Worm (Caenorhabditis elegans) whole organism, L1 larva: ENCODE results near the gene cdc-37.
"Not testable (repeated sequence)": the region's sequence is repeated elsewhere in the genome, so short reads cannot be mapped to it uniquely, and the experiment has no call there.

Source experiments
- aha-1 ChIP-seq: fragments of 150-350 bp; optimal IDR thresholded peaks from 2 replicates; lab custom pipeline; 2014; ENCODE audit warnings: missing biosample characterization, missing genetic modification characterization
- ceh-63 ChIP-seq: fragments of 200-800 bp; sonication (Bioruptor generic); optimal IDR thresholded peaks from 2 replicates; lab custom pipeline; 2018; ENCODE audit warnings: mild to moderate bottlenecking, missing genetic modification characterization, missing compliant biosample characterization
- ceh-8 ChIP-seq: fragments of 200-800 bp; sonication (Bioruptor generic); optimal IDR thresholded peaks from 2 replicates; lab custom pipeline; 2018; ENCODE audit warnings: mild to moderate bottlenecking, missing genetic modification characterization, moderate library complexity, missing compliant biosample characterization
- ceh-82 ChIP-seq, 3 experiments: fragments of 150-350 bp in 1 of 3; sonication (generic microtip) in 2 of 3; optimal IDR thresholded peaks; 2 replicates each; lab custom pipeline; 2014 to 2017; ENCODE audit warnings: missing biosample characterization in 3 of 3, missing genetic modification characterization in 3 of 3
- ceh-90 ChIP-seq: sonication (generic microtip); optimal IDR thresholded peaks from 2 replicates; lab custom pipeline; 2016; ENCODE audit warnings: missing genetic modification characterization, missing compliant biosample characterization
- efl-1 ChIP-seq, 4 experiments: fragments of 150-350 bp; optimal IDR thresholded peaks in 3 of 4; peaks in 1 of 4; 1 replicate in 1 of 4; 2 replicates in 3 of 4; lab custom pipeline; 2014; ENCODE audit warnings: missing biosample characterization in 2 of 4, missing genetic modification characterization in 2 of 4, missing genetic modification reagents in 2 of 4
- efl-3 ChIP-seq: fragments of 200-800 bp; sonication (Bioruptor generic); optimal IDR thresholded peaks from 2 replicates; lab custom pipeline; 2018; ENCODE audit warnings: mild to moderate bottlenecking, missing genetic modification characterization, missing compliant biosample characterization
- egl-27 ChIP-seq, 2 experiments: fragments of 150-350 bp in 1 of 2; sonication (generic microtip); optimal IDR thresholded peaks; 3 replicates each; lab custom pipeline; 2017 to 2018; ENCODE audit warnings: missing biosample characterization in 2 of 2, missing genetic modification characterization in 2 of 2, missing genetic modification reagents in 2 of 2
- elt-2 ChIP-seq: sonication (generic microtip); optimal IDR thresholded peaks from 2 replicates; lab custom pipeline; 2016; ENCODE audit warnings: missing genetic modification characterization, mild to moderate bottlenecking, inconsistent platforms, missing compliant biosample characterization, missing genetic modification reagents
- elt-3 ChIP-seq, 6 experiments: fragments of 150-350 bp in 1 of 6; sonication (generic microtip); optimal IDR thresholded peaks; 2 replicates each; lab custom pipeline; 2017 to 2018; ENCODE audit warnings: missing biosample characterization in 6 of 6, missing genetic modification characterization in 6 of 6, inconsistent platforms in 1 of 6
- fkh-4 ChIP-seq: sonication (generic microtip); optimal IDR thresholded peaks from 2 replicates; lab custom pipeline; 2016; ENCODE audit warnings: missing compliant biosample characterization, missing genetic modification characterization, borderline replicate concordance
- fkh-8 ChIP-seq: sonication (generic microtip); optimal IDR thresholded peaks from 2 replicates; lab custom pipeline; 2016; ENCODE audit warnings: mild to moderate bottlenecking, missing genetic modification characterization, missing compliant biosample characterization
- grh-1 ChIP-seq: fragments of 200-800 bp; sonication (Bioruptor generic); IDR thresholded peaks from 2 replicates; pipeline ENCODE4 v1.3.6; 2022; ENCODE audit warnings: missing genetic modification reagents, missing genetic modification characterization, missing compliant biosample characterization
- irx-1 ChIP-seq: sonication (generic microtip); optimal IDR thresholded peaks from 2 replicates; lab custom pipeline; 2016; ENCODE audit warnings: missing genetic modification characterization, missing compliant biosample characterization
- lin-13 ChIP-seq: fragments of 150-350 bp; optimal IDR thresholded peaks from 2 replicates; lab custom pipeline; 2014; ENCODE audit warnings: missing biosample characterization, missing genetic modification reagents, missing genetic modification characterization
- lin-15B ChIP-seq: fragments of 150-350 bp; sonication (generic microtip); optimal IDR thresholded peaks from 3 replicates; lab custom pipeline; 2014; ENCODE audit warnings: missing biosample characterization, missing genetic modification characterization
- lin-35 ChIP-seq, 2 experiments: fragments of 150-350 bp; optimal IDR thresholded peaks; 2 replicates each; lab custom pipeline; 2014; ENCODE audit warnings: missing biosample characterization in 2 of 2, missing genetic modification characterization in 2 of 2, missing genetic modification reagents in 2 of 2
- lin-39 ChIP-seq: fragments of 150-350 bp; optimal IDR thresholded peaks from 2 replicates; lab custom pipeline; 2014; ENCODE audit warnings: missing biosample characterization, missing genetic modification reagents, missing genetic modification characterization
- lir-3 ChIP-seq: sonication (generic microtip); optimal IDR thresholded peaks from 2 replicates; lab custom pipeline; 2016; ENCODE audit warnings: mild to moderate bottlenecking, missing genetic modification characterization, moderate library complexity, missing compliant biosample characterization; ENCODE audit not compliant: poor library complexity
- nhr-20 ChIP-seq: sonication (generic microtip); optimal IDR thresholded peaks from 2 replicates; lab custom pipeline; 2016; ENCODE audit warnings: mild to moderate bottlenecking, missing genetic modification characterization, missing compliant biosample characterization
- nhr-76 ChIP-seq: sonication (generic microtip); optimal IDR thresholded peaks from 2 replicates; lab custom pipeline; 2017; ENCODE audit warnings: missing biosample characterization, missing genetic modification characterization
- nhr-77 ChIP-seq: fragments of 150-350 bp; optimal IDR thresholded peaks from 2 replicates; lab custom pipeline; 2014; ENCODE audit warnings: missing biosample characterization, missing genetic modification characterization
- nhr-84 ChIP-seq: sonication (generic microtip); optimal IDR thresholded peaks from 2 replicates; lab custom pipeline; 2017; ENCODE audit warnings: missing biosample characterization, missing genetic modification characterization
- nhr-85 ChIP-seq: sonication (generic microtip); peaks from one replicate; lab custom pipeline; 2016; ENCODE audit warnings: missing genetic modification characterization, inconsistent platforms, missing compliant biosample characterization
- pag-3 ChIP-seq: sonication (generic microtip); optimal IDR thresholded peaks from 2 replicates; lab custom pipeline; 2017; ENCODE audit warnings: missing genetic modification characterization, mild to moderate bottlenecking, missing compliant biosample characterization, antibody characterized with exemption, borderline replicate concordance; ENCODE audit not compliant: insufficient read depth
- pqm-1 ChIP-seq: sonication (generic microtip); optimal IDR thresholded peaks from 3 replicates; lab custom pipeline; 2017; ENCODE audit warnings: missing biosample characterization, missing genetic modification characterization
- skn-1 ChIP-seq: fragments of 150-350 bp; optimal IDR thresholded peaks from 2 replicates; lab custom pipeline; 2014; ENCODE audit warnings: missing biosample characterization, missing genetic modification characterization
- snpc-4 ChIP-seq: fragments of 150-350 bp; optimal IDR thresholded peaks from 2 replicates; lab custom pipeline; 2014; ENCODE audit warnings: missing biosample characterization, missing genetic modification characterization
- sup-37 ChIP-seq: fragments of 200-800 bp; sonication (Bioruptor generic); optimal IDR thresholded peaks from 2 replicates; lab custom pipeline; 2018; ENCODE audit warnings: mild to moderate bottlenecking, missing genetic modification characterization, missing compliant biosample characterization
- swsn-7 ChIP-seq: sonication (generic microtip); optimal IDR thresholded peaks from 2 replicates; lab custom pipeline; 2016; ENCODE audit warnings: missing genetic modification characterization, missing compliant biosample characterization
- tbx-2 ChIP-seq: sonication (generic microtip); optimal IDR thresholded peaks from 2 replicates; lab custom pipeline; 2016; ENCODE audit warnings: missing genetic modification characterization, missing compliant biosample characterization
- unc-130 ChIP-seq: fragments of 150-350 bp; optimal IDR thresholded peaks from 2 replicates; lab custom pipeline; 2017; ENCODE audit warnings: missing biosample characterization, missing genetic modification characterization, inconsistent platforms
- unc-30 ChIP-seq: sonication (generic microtip); optimal IDR thresholded peaks from 2 replicates; lab custom pipeline; 2017; ENCODE audit warnings: missing biosample characterization, missing genetic modification characterization
- unc-62 ChIP-seq: fragments of 150-350 bp; optimal IDR thresholded peaks from 2 replicates; lab custom pipeline; 2014; ENCODE audit warnings: missing biosample characterization, missing genetic modification reagents, missing genetic modification characterization
- unc-86 ChIP-seq: sonication (generic microtip); optimal IDR thresholded peaks from 2 replicates; lab custom pipeline; 2016; ENCODE audit warnings: missing genetic modification characterization, missing compliant biosample characterization
- zip-4 ChIP-seq: fragments of 200-800 bp; sonication (Bioruptor generic); optimal IDR thresholded peaks from 2 replicates; lab custom pipeline; 2018; ENCODE audit warnings: mild to moderate bottlenecking, missing genetic modification characterization, moderate library complexity, missing compliant biosample characterization
- ztf-4 ChIP-seq: fragments of 150-350 bp; optimal IDR thresholded peaks from 2 replicates; lab custom pipeline; 2014; ENCODE audit warnings: missing biosample characterization, missing genetic modification characterization

Gene cdc-37

ce11 chrII:621141-621540, 40.7 kb upstream of the cdc-37 start:
- TF ChIP-seq elt-2 (tag; lab: Kevin White, UChicago) (peak; percentile 15), nhr-85 (no peak), lin-35 (GFP tag; optimal IDR thresholded peaks at IDR 0.05; lab: Kevin White, UChicago) (peak in 1 of 2 experiments; percentile 18), fkh-8 (tag; lab: Kevin White, UChicago) (no peak), sup-37 (GFP tag; lab: Kevin White, UChicago) (no peak), nhr-84 (tag; lab: Kevin White, UChicago) (no peak), lir-3 (tag; lab: Kevin White, UChicago) (no peak), irx-1 (tag; lab: Kevin White, UChicago) (no peak), efl-1 (optimal IDR thresholded peaks at IDR 0.05; lab: Kevin White, UChicago) (no peak), efl-1 (GFP tag; optimal IDR thresholded peaks at IDR 0.05 in 1 of 2; lab: Kevin White, UChicago) (no peak)

ce11 chrII:614701-615100, 34.3 kb upstream of the cdc-37 start:
- TF ChIP-seq skn-1 (tag; lab: Kevin White, UChicago) (no peak), irx-1 (tag; lab: Kevin White, UChicago) (no peak), lin-39 (tag; lab: Kevin White, UChicago) (no peak), swsn-7 (no peak), snpc-4 (tag; lab: Kevin White, UChicago) (no peak), egl-27 (tag; optimal IDR thresholded peaks at IDR 0.05; lab: Kevin White, UChicago) (no peak), ceh-63 (GFP tag; lab: Kevin White, UChicago) (no peak), tbx-2 (tag; lab: Kevin White, UChicago) (no peak), efl-3 (GFP tag; lab: Kevin White, UChicago) (no peak), unc-30 (no peak), nhr-20 (no peak), grh-1 (GFP tag; lab: Robert Waterston, UW) (no peak), fkh-4 (tag; lab: Kevin White, UChicago) (no peak), ceh-82 (tag; optimal IDR thresholded peaks at IDR 0.05; lab: Kevin White, UChicago) (no peak), zip-4 (GFP tag; lab: Kevin White, UChicago) (no peak), ceh-90 (no peak)
- TF ChIP-seq, all 84 proteins: peak for 0

- not testable (repeated sequence) for TF ChIP-seq elt-3 (tag; optimal IDR thresholded peaks at IDR 0.05; lab: Kevin White, UChicago); lin-39 (tag; lab: Kevin White, UChicago); pag-3 (tag; lab: Kevin White, UChicago)
- TF ChIP-seq, all 84 proteins: peak for 0; not testable (repeated sequence) for 84
Measured at ce11 chrII:612361-612760, 32.0 kb upstream of the cdc-37 start, which contains the start of gene clec-118. Gene clec-118 (minus strand): TSS chrII:612461.

- no peak for TF ChIP-seq lir-3 (tag; lab: Kevin White, UChicago)
- no peak for TF ChIP-seq efl-3 (GFP tag; lab: Kevin White, UChicago)
- TF ChIP-seq nhr-77 (tag; lab: Kevin White, UChicago), result no peak
- no peak for TF ChIP-seq unc-86 (tag; lab: Kevin White, UChicago)
- TF ChIP-seq nhr-76, result no peak
- no peak for TF ChIP-seq skn-1 (tag; lab: Kevin White, UChicago)
- no peak for TF ChIP-seq ceh-8 (GFP tag; lab: Kevin White, UChicago)
- TF ChIP-seq ztf-4 (tag; lab: Kevin White, UChicago), result no peak
- TF ChIP-seq aha-1 (tag; lab: Kevin White, UChicago), result no peak
- TF ChIP-seq elt-2 (tag; lab: Kevin White, UChicago), result no peak
- TF ChIP-seq lin-13 (GFP tag; lab: Kevin White, UChicago), result no peak
- TF ChIP-seq unc-62 (GFP tag; lab: Kevin White, UChicago), result no peak
- no peak for TF ChIP-seq lin-15B (tag; lab: Kevin White, UChicago)
- TF ChIP-seq pqm-1, result no peak
- no peak for TF ChIP-seq unc-130 (tag; lab: Kevin White, UChicago)
Measured at ce11 chrII:608757-609156, 28.4 kb upstream of the cdc-37 start, which contains the start of gene W04H10.1. Gene W04H10.1 (plus strand): TSS chrII:609057.
